Worm (Caenorhabditis elegans): ENCODE results near the gene T25F10.4.

T25F10.4 gene

ce11 chrV:6762361-6762760, at the start of gene T25F10.4:
T25F10.4 (minus strand) TSS chrV:6762461.
- TF ChIP-seq cebp-1 (GFP tag; IDR thresholded peaks at IDR 0.05), result no peak
- TF ChIP-seq cebp-1 (tag; optimal IDR thresholded peaks at IDR 0.05), result no peak
- TF ChIP-seq tbx-9 (tag; optimal IDR thresholded peaks at IDR 0.05; ENCODE audit: borderline replicate concordance), result no peak
- TF ChIP-seq sea-2 (GFP tag; IDR thresholded peaks at IDR 0.05), result no peak
- no peak for TF ChIP-seq lin-26 (GFP tag; IDR thresholded peaks at IDR 0.05)
- TF ChIP-seq dox-1 (GFP tag; IDR thresholded peaks at IDR 0.05), result no peak
- no peak for TF ChIP-seq nhr-120 (GFP tag; IDR thresholded peaks at IDR 0.05)
- no peak for TF ChIP-seq snpc-1.1 (tag; optimal IDR thresholded peaks at IDR 0.05; ENCODE audit: insufficient read depth)
- no peak for TF ChIP-seq ceh-27 (GFP tag; optimal IDR thresholded peaks at IDR 0.05)
- TF ChIP-seq B0035.1 (tag; optimal IDR thresholded peaks at IDR 0.05), result no peak

DNA sequence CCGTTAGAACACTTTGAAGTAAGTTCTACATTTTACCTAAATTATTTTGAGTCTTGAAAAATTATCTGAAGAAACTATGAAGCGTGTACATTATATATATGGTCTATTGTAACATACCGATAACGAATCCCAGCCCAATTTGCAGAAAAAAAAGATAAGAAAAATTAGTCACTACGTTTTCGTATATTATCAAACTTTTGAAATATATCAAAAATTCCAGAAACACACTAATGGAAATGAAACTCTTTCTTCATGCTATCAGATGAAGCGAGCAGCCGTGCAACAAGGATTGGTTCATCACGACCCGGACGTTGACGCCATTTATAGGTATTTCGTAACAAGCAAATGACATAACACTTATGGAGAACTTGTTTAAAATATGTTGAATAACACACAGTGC, 49.6 kb upstream of the T25F10.4 start:
- TF ChIP-seq akir-1 (GFP tag; optimal IDR thresholded peaks at IDR 0.05) (no peak), ets-4 (GFP tag; optimal IDR thresholded peaks at IDR 0.05) (peak; percentile 81), nhr-120 (GFP tag; IDR thresholded peaks at IDR 0.05) (no peak), somi-1 (GFP tag; optimal IDR thresholded peaks at IDR 0.05) (no peak), rpc-1 (optimal IDR thresholded peaks at IDR 0.05) (no peak), rpc-1 (tag; optimal IDR thresholded peaks at IDR 0.05) (no peak), attf-3 (GFP tag; conservative IDR thresholded peaks at IDR 0.05) (no peak), him-1 (tag; optimal IDR thresholded peaks at IDR 0.05) (no peak), aptf-3 (GFP tag; IDR thresholded peaks at IDR 0.05) (no peak), dpl-1 (GFP tag; optimal IDR thresholded peaks at IDR 0.05) (no peak), mel-28 (tag; optimal IDR thresholded peaks at IDR 0.05; ENCODE audit: borderline replicate concordance) (no peak), dpff-1 (tag; optimal IDR thresholded peaks at IDR 0.05) (no peak), C17E4.6 (GFP tag; IDR thresholded peaks at IDR 0.05) (no peak), chd-7 (tag; optimal IDR thresholded peaks at IDR 0.05) (no peak), ceh-40 (GFP tag; IDR thresholded peaks at IDR 0.05) (0 out of 2 replicates have a peak, but pooled peaks have one; percentile 10), cebp-1 (GFP tag; IDR thresholded peaks at IDR 0.05) (0 out of 2 replicates have a peak, but pooled peaks have one; percentile 34), cebp-1 (tag; optimal IDR thresholded peaks at IDR 0.05) (no peak), athp-1 (tag; optimal IDR thresholded peaks at IDR 0.05) (no peak), nhr-80 (tag; optimal IDR thresholded peaks at IDR 0.05) (peak; percentile 91)

- TF ChIP-seq nhr-80 (tag; optimal IDR thresholded peaks at IDR 0.05), result peak; percentile 48
- TF ChIP-seq dpff-1 (tag; optimal IDR thresholded peaks at IDR 0.05), result no peak
Measured at ce11 chrV:6810091-6810490, 47.8 kb upstream of the T25F10.4 start.

DNA sequence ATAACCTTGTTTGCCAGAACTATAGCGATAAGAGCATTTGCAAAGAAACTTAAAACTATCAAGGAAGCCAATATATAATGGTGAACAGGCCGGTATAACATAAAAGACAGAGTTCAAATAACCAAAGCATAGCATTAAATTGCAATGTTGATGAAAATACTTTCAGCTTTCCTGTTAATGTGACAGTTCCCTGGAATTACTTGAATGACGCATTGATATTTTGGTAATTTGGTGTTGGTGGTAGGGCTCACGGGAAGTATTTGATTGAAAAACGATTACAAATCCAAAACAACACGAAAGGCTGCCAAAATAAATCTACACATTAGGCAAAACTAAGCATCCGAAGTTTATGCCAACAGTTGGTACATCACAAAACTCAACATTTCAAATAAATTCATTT, 46.7 kb upstream of the T25F10.4 start, which contains the start of gene dmsr-16:
TSS of gene dmsr-16 (minus strand) at position 101 of the 400 bp plus-strand sequence.
- TF ChIP-seq let-607 (tag; optimal IDR thresholded peaks at IDR 0.05) (no peak), lag-1 (GFP tag; IDR thresholded peaks at IDR 0.05) (no peak), let-526 (GFP tag; IDR thresholded peaks at IDR 0.05) (no peak), ztf-6 (GFP tag; IDR thresholded peaks at IDR 0.05) (no peak), mel-28 (tag; optimal IDR thresholded peaks at IDR 0.05; ENCODE audit: borderline replicate concordance) (no peak), mxl-1 (tag; optimal IDR thresholded peaks at IDR 0.05) (no peak), mes-4 (tag; optimal IDR thresholded peaks at IDR 0.05) (no peak), egl-44 (GFP tag; IDR thresholded peaks at IDR 0.05) (no peak), madf-3 (GFP tag; IDR thresholded peaks at IDR 0.05) (no peak), nfya-1 (tag; optimal IDR thresholded peaks at IDR 0.05; ENCODE audit: borderline replicate concordance, insufficient read depth) (no peak), ccch-3 (GFP tag; optimal IDR thresholded peaks at IDR 0.05) (no peak), sptf-2 (GFP tag; optimal IDR thresholded peaks at IDR 0.05) (no peak), tbx-9 (tag; optimal IDR thresholded peaks at IDR 0.05; ENCODE audit: borderline replicate concordance) (no peak), B0019.2 (GFP tag; conservative IDR thresholded peaks at IDR 0.05) (no peak)
